Worm (Caenorhabditis elegans): ENCODE measurements around the gene cutl-4.

- no peak for TF ChIP-seq tra-4 (tag; optimal IDR thresholded peaks at IDR 0.05)
- TF ChIP-seq flt-1 (GFP tag; IDR thresholded peaks at IDR 0.05) = no peak
- no peak for TF ChIP-seq tbx-37 (GFP tag; conservative IDR thresholded peaks at IDR 0.05)
Measured at ce11 chrV:17777127-17777526, 37.4 kb upstream of the cutl-4 start, which contains the start of gene ddo-1.
